Worm (Caenorhabditis elegans) whole organism, L1 larva: ENCODE measurements around the gene C46H3.2.

Experiments used
- F16B12.6 ChIP-seq: fragments of 150-350 bp; optimal IDR thresholded peaks from 2 replicates; lab custom pipeline; 2014; ENCODE audit warnings: missing biosample characterization, missing genetic modification characterization
- Y116A8C.19 ChIP-seq: sonication (generic microtip); optimal IDR thresholded peaks from 2 replicates; lab custom pipeline; 2016; ENCODE audit warnings: missing compliant biosample characterization, missing genetic modification characterization, borderline replicate concordance
- blmp-1 ChIP-seq: fragments of 150-350 bp; optimal IDR thresholded peaks from 2 replicates; lab custom pipeline; 2014; ENCODE audit warnings: missing biosample characterization, missing genetic modification characterization
- ceh-8 ChIP-seq: fragments of 200-800 bp; sonication (Bioruptor generic); optimal IDR thresholded peaks from 2 replicates; lab custom pipeline; 2018; ENCODE audit warnings: mild to moderate bottlenecking, missing genetic modification characterization, moderate library complexity, missing compliant biosample characterization
- ceh-82 ChIP-seq, 3 experiments: fragments of 150-350 bp in 1 of 3; sonication (generic microtip) in 2 of 3; optimal IDR thresholded peaks; 2 replicates each; lab custom pipeline; 2014 to 2017; ENCODE audit warnings: missing biosample characterization in 3 of 3, missing genetic modification characterization in 3 of 3
- ceh-90 ChIP-seq: sonication (generic microtip); optimal IDR thresholded peaks from 2 replicates; lab custom pipeline; 2016; ENCODE audit warnings: missing genetic modification characterization, missing compliant biosample characterization
- ces-1 ChIP-seq: fragments of 150-350 bp; optimal IDR thresholded peaks from 2 replicates; lab custom pipeline; 2014; ENCODE audit warnings: missing biosample characterization, missing genetic modification reagents, missing genetic modification characterization
- dsc-1 ChIP-seq: sonication (generic microtip); optimal IDR thresholded peaks from 2 replicates; lab custom pipeline; 2016; ENCODE audit warnings: mild to moderate bottlenecking, missing genetic modification characterization, missing compliant biosample characterization
- egl-27 ChIP-seq, 2 experiments: fragments of 150-350 bp in 1 of 2; sonication (generic microtip); optimal IDR thresholded peaks; 3 replicates each; lab custom pipeline; 2017 to 2018; ENCODE audit warnings: missing biosample characterization in 2 of 2, missing genetic modification characterization in 2 of 2, missing genetic modification reagents in 2 of 2
- elt-2 ChIP-seq: sonication (generic microtip); optimal IDR thresholded peaks from 2 replicates; lab custom pipeline; 2016; ENCODE audit warnings: missing genetic modification characterization, mild to moderate bottlenecking, inconsistent platforms, missing compliant biosample characterization, missing genetic modification reagents
- fkh-4 ChIP-seq: sonication (generic microtip); optimal IDR thresholded peaks from 2 replicates; lab custom pipeline; 2016; ENCODE audit warnings: missing compliant biosample characterization, missing genetic modification characterization, borderline replicate concordance
- fkh-8 ChIP-seq: sonication (generic microtip); optimal IDR thresholded peaks from 2 replicates; lab custom pipeline; 2016; ENCODE audit warnings: mild to moderate bottlenecking, missing genetic modification characterization, missing compliant biosample characterization
- fos-1 ChIP-seq: fragments of 150-350 bp; optimal IDR thresholded peaks from 2 replicates; lab custom pipeline; 2014; ENCODE audit warnings: missing biosample characterization, missing genetic modification characterization
- grh-1 ChIP-seq: fragments of 200-800 bp; sonication (Bioruptor generic); IDR thresholded peaks from 2 replicates; pipeline ENCODE4 v1.3.6; 2022; ENCODE audit warnings: missing genetic modification reagents, missing genetic modification characterization, missing compliant biosample characterization
- hlh-4 ChIP-seq: sonication (generic microtip); optimal IDR thresholded peaks from 2 replicates; lab custom pipeline; 2016; ENCODE audit warnings: mild to moderate bottlenecking, missing genetic modification characterization, missing compliant biosample characterization
- isw-1 ChIP-seq: fragments of 200-800 bp; sonication (Bioruptor generic); IDR thresholded peaks from 2 replicates; pipeline ENCODE4 v1.3.6; 2022; ENCODE audit warnings: missing genetic modification characterization, missing compliant biosample characterization
- jun-1 ChIP-seq: fragments of 150-350 bp; optimal IDR thresholded peaks from 2 replicates; lab custom pipeline; 2014; ENCODE audit warnings: missing biosample characterization, missing genetic modification reagents, missing genetic modification characterization
- lin-13 ChIP-seq: fragments of 150-350 bp; optimal IDR thresholded peaks from 2 replicates; lab custom pipeline; 2014; ENCODE audit warnings: missing biosample characterization, missing genetic modification reagents, missing genetic modification characterization
- lin-14 ChIP-seq: fragments of 200-800 bp; sonication (Bioruptor generic); optimal IDR thresholded peaks from 2 replicates; lab custom pipeline; 2018; ENCODE audit warnings: mild to moderate bottlenecking, missing genetic modification characterization, moderate library complexity, missing compliant biosample characterization
- lin-35 ChIP-seq, 2 experiments: fragments of 150-350 bp; optimal IDR thresholded peaks; 2 replicates each; lab custom pipeline; 2014; ENCODE audit warnings: missing biosample characterization in 2 of 2, missing genetic modification characterization in 2 of 2, missing genetic modification reagents in 2 of 2
- lin-39 ChIP-seq: fragments of 150-350 bp; optimal IDR thresholded peaks from 2 replicates; lab custom pipeline; 2014; ENCODE audit warnings: missing biosample characterization, missing genetic modification reagents, missing genetic modification characterization
- mab-9 ChIP-seq: fragments of 200-800 bp; sonication (Bioruptor generic); IDR thresholded peaks from 2 replicates; pipeline ENCODE4 v1.3.6; 2022; ENCODE audit warnings: missing genetic modification reagents, missing genetic modification characterization, missing compliant biosample characterization
- mep-1 ChIP-seq: fragments of 150-350 bp; optimal IDR thresholded peaks from 2 replicates; lab custom pipeline; 2014; ENCODE audit warnings: missing biosample characterization, missing genetic modification characterization
- nhr-11 ChIP-seq: fragments of 150-350 bp; optimal IDR thresholded peaks from 2 replicates; lab custom pipeline; 2014; ENCODE audit warnings: missing biosample characterization, missing genetic modification characterization
- nhr-12 ChIP-seq: sonication (generic microtip); optimal IDR thresholded peaks from 2 replicates; lab custom pipeline; 2017; ENCODE audit warnings: missing biosample characterization, missing genetic modification characterization
- nhr-28 ChIP-seq: fragments of 150-350 bp; optimal IDR thresholded peaks from 2 replicates; lab custom pipeline; 2014; ENCODE audit warnings: missing biosample characterization, missing genetic modification characterization
- nhr-47 ChIP-seq: sonication (generic microtip); optimal IDR thresholded peaks from 2 replicates; lab custom pipeline; 2016; ENCODE audit warnings: mild to moderate bottlenecking, missing genetic modification characterization, moderate library complexity, missing compliant biosample characterization
- nhr-71 ChIP-seq: sonication (generic microtip); optimal IDR thresholded peaks from 2 replicates; lab custom pipeline; 2016; ENCODE audit warnings: mild to moderate bottlenecking, missing genetic modification characterization, moderate library complexity, missing compliant biosample characterization
- pax-3 ChIP-seq: fragments of 200-800 bp; sonication (Bioruptor generic); optimal IDR thresholded peaks from 2 replicates; lab custom pipeline; 2018; ENCODE audit warnings: mild to moderate bottlenecking, missing genetic modification characterization, moderate library complexity, missing compliant biosample characterization
- pqm-1 ChIP-seq: sonication (generic microtip); optimal IDR thresholded peaks from 3 replicates; lab custom pipeline; 2017; ENCODE audit warnings: missing biosample characterization, missing genetic modification characterization
- snpc-4 ChIP-seq: fragments of 150-350 bp; optimal IDR thresholded peaks from 2 replicates; lab custom pipeline; 2014; ENCODE audit warnings: missing biosample characterization, missing genetic modification characterization
- sptf-1 ChIP-seq: fragments of 150-350 bp; optimal IDR thresholded peaks from 2 replicates; lab custom pipeline; 2014; ENCODE audit warnings: missing biosample characterization, missing genetic modification characterization
- sup-37 ChIP-seq: fragments of 200-800 bp; sonication (Bioruptor generic); optimal IDR thresholded peaks from 2 replicates; lab custom pipeline; 2018; ENCODE audit warnings: mild to moderate bottlenecking, missing genetic modification characterization, missing compliant biosample characterization
- swsn-7 ChIP-seq: sonication (generic microtip); optimal IDR thresholded peaks from 2 replicates; lab custom pipeline; 2016; ENCODE audit warnings: missing genetic modification characterization, missing compliant biosample characterization
- tbx-2 ChIP-seq: sonication (generic microtip); optimal IDR thresholded peaks from 2 replicates; lab custom pipeline; 2016; ENCODE audit warnings: missing genetic modification characterization, missing compliant biosample characterization
- tlp-1 ChIP-seq: fragments of 150-350 bp; optimal IDR thresholded peaks from 2 replicates; lab custom pipeline; 2014; ENCODE audit warnings: missing biosample characterization, missing genetic modification characterization
- unc-30 ChIP-seq: sonication (generic microtip); optimal IDR thresholded peaks from 2 replicates; lab custom pipeline; 2017; ENCODE audit warnings: missing biosample characterization, missing genetic modification characterization
- zip-4 ChIP-seq: fragments of 200-800 bp; sonication (Bioruptor generic); optimal IDR thresholded peaks from 2 replicates; lab custom pipeline; 2018; ENCODE audit warnings: mild to moderate bottlenecking, missing genetic modification characterization, moderate library complexity, missing compliant biosample characterization
- ztf-11 ChIP-seq, 2 experiments: sonication (generic microtip); optimal IDR thresholded peaks; 2 replicates each; lab custom pipeline; 2016 to 2017; ENCODE audit warnings: missing genetic modification characterization in 2 of 2, missing biosample characterization in 1 of 2, missing compliant biosample characterization in 1 of 2

Gene C46H3.2

DNA sequence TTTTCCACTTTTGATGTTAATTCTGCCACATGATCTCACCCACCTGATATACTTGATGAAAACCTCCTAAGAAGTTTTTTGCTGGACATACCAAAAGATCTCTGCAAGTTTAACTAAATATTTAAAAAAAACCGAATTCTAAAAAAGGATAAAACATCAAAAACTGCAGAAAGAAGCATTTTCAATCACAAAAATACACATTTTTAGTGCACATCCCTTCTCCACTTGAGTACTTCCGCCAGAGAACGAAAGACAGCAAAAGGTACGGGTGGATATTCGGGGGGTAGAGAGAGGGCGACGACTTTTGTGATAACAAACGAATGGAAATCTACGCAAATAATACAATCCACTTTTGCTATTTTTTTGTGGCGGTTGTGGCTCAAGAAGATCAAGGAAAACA lies at the start of gene C46H3.2:
TSS of gene C46H3.2 (minus strand) at position 101 of the 400 bp plus-strand sequence.
- TF ChIP-seq nhr-11 (tag; lab: Kevin White, UChicago): no peak
- no peak for TF ChIP-seq tlp-1 (tag; lab: Kevin White, UChicago)
- TF ChIP-seq egl-27 (tag; optimal IDR thresholded peaks at IDR 0.05; lab: Kevin White, UChicago): no peak
- no peak for TF ChIP-seq fkh-4
- TF ChIP-seq mep-1 (tag; lab: Kevin White, UChicago): no peak
- no peak for TF ChIP-seq dsc-1 (tag; lab: Kevin White, UChicago)
- TF ChIP-seq lin-13: no peak
- no peak for TF ChIP-seq lin-39 (tag; lab: Kevin White, UChicago)
- no peak for TF ChIP-seq lin-14
- no peak for TF ChIP-seq sptf-1 (tag; lab: Kevin White, UChicago)
- no peak for TF ChIP-seq unc-30
- no peak for TF ChIP-seq zip-4

DNA sequence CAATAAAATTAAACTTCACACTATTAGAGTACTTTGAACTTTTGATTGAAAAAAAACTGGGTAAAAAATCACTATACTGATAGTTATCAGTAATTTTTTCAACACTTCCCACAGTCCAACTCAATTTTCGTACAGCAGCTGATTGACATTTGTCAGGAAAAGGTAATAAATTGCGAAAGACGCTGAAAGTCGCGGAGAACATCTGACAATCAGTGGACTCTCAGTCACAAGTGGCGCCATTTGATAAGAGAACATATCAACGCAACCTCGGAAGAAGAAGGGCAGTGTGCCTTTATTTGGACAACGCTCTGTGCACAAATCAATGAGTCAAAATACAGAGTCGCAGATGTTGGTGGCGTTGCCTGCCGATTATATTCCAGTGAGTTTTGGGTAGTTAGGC lies 42.0 kb upstream of the C46H3.2 start, which contains the start of gene C52B11.5:
TSS of gene C52B11.5 (plus strand) at position 250 of the 400 bp plus-strand sequence.
- peak; percentile 6 for TF ChIP-seq lin-14
- no peak for TF ChIP-seq swsn-7 (tag; lab: Kevin White, UChicago)
- no peak for TF ChIP-seq Y116A8C.19
- TF ChIP-seq ceh-90 (tag; lab: Kevin White, UChicago): no peak
- no peak for TF ChIP-seq blmp-1 (tag; lab: Kevin White, UChicago)
- peak; percentile 82 for TF ChIP-seq elt-2 (tag; lab: Kevin White, UChicago)
- TF ChIP-seq ztf-11 (tag; optimal IDR thresholded peaks at IDR 0.05; lab: Kevin White, UChicago): no peak
- no peak for TF ChIP-seq fos-1 (tag; lab: Kevin White, UChicago)
- no peak for TF ChIP-seq nhr-12 (tag; lab: Kevin White, UChicago)
- peak; percentile 89 for TF ChIP-seq pqm-1 (tag; lab: Kevin White, UChicago)
- TF ChIP-seq tbx-2 (tag; lab: Kevin White, UChicago): no peak
- peak in 1 of 2 experiments; percentile 27 for TF ChIP-seq lin-35 (GFP tag; optimal IDR thresholded peaks at IDR 0.05; lab: Kevin White, UChicago)
- no peak for TF ChIP-seq lin-13
- TF ChIP-seq jun-1: no peak
- TF ChIP-seq nhr-28 (tag; lab: Kevin White, UChicago): no peak
- TF ChIP-seq grh-1 (GFP tag; lab: Robert Waterston, UW): no peak
- TF ChIP-seq hlh-4 (tag; lab: Kevin White, UChicago): no peak

DNA sequence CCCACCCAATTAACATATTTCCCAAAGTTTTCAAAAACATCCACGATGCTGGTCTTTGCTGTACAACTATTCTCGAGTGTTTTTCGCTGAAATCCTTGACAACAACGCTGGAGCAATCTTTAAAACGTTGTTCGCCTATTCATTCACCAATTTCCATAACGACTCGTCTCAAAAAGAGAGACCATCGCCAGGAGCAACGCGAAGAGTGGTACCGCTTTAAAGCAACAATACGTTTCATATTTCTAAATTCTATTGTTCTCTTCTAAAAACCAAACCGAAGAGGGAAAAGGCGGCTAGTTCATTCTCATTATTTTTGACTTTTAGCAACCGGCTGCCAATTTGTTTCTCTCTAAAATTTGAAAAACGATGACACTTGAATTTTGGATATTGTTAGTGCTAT lies 40.0 kb upstream of the C46H3.2 start, which contains the start of gene C25G6.1:
TSS of gene C25G6.1 (plus strand) at position 301 of the 400 bp plus-strand sequence.
- TF ChIP-seq egl-27 (tag; optimal IDR thresholded peaks at IDR 0.05; lab: Kevin White, UChicago): no peak
- TF ChIP-seq snpc-4 (tag; lab: Kevin White, UChicago): no peak
- no peak for TF ChIP-seq ceh-8 (GFP tag; lab: Kevin White, UChicago)
- no peak for TF ChIP-seq tlp-1 (tag; lab: Kevin White, UChicago)
- TF ChIP-seq pax-3 (tag; lab: Kevin White, UChicago): no peak
- TF ChIP-seq ceh-82 (tag; optimal IDR thresholded peaks at IDR 0.05; lab: Kevin White, UChicago): no peak
- no peak for TF ChIP-seq fkh-8 (tag; lab: Kevin White, UChicago)
- no peak for TF ChIP-seq isw-1 (GFP tag; lab: Robert Waterston, UW)
- TF ChIP-seq blmp-1 (tag; lab: Kevin White, UChicago): no peak
- TF ChIP-seq, all 84 proteins: peak for 0

DNA sequence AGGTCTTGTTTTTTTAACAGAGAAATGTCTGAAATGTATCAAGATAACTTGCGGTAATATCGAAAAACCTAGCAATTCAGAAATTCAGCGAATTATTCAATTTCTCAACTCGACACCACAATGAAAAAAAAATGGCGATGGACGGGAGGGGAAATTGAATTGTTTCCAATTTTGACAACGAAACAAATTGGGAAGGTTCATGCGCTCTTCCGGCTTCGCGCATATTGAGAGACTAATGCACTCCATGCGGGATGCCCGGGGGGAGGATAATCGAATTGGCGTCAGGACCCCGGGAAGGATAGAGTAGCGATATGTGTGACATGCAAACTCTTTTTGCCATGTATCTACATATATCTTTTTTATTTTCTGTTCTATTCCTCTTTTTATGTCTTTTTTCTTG lies 34.8 kb upstream of the C46H3.2 start:
- peak; percentile 60 for TF ChIP-seq tbx-2 (tag; lab: Kevin White, UChicago)
- TF ChIP-seq nhr-47: peak; percentile 35
- TF ChIP-seq lin-35 (GFP tag; optimal IDR thresholded peaks at IDR 0.05; lab: Kevin White, UChicago): no peak
- no peak for TF ChIP-seq pqm-1 (tag; lab: Kevin White, UChicago)
- TF ChIP-seq ces-1 (GFP tag; lab: Kevin White, UChicago): peak; percentile 57
- TF ChIP-seq F16B12.6: no peak
- no peak for TF ChIP-seq isw-1 (GFP tag; lab: Robert Waterston, UW)
- no peak for TF ChIP-seq lin-13
- TF ChIP-seq sup-37 (GFP tag; lab: Kevin White, UChicago): no peak
- TF ChIP-seq nhr-71 (tag; lab: Kevin White, UChicago): peak; percentile 36
- TF ChIP-seq mab-9 (GFP tag; lab: Robert Waterston, UW): no peak
- TF ChIP-seq lin-14: peak; percentile 90
- TF ChIP-seq ceh-8 (GFP tag; lab: Kevin White, UChicago): peak; percentile 9
